Worm (Caenorhabditis elegans): ENCODE results near the gene ztf-17.

DNA sequence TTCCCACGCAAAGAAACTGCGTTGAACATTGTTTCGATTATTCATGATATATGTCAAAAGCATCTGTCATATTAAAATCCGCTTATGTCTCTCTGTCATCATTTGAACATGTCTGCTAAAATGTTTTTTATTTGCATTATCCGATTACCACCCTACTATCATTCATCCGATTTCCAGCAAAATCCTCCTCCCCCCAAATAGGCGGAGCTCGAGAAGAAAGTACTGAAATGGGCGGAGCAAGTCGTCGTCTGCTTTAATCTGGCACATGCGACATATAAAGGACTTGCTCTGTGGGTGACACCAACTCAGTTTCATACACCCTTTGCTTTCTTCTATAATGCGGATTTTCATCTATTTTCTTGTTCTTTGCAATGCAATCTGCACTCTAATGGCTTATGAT, 37.9 kb downstream of the ztf-17 start, which contains the start of gene T09A5.14:
- no peak for TF ChIP-seq lin-39 (tag; optimal IDR thresholded peaks at IDR 0.05)
- TF ChIP-seq skn-1 (tag; optimal IDR thresholded peaks at IDR 0.05), result no peak

All from whole organism, L3 larva.